Fruit fly (Drosophila melanogaster): ENCODE results near the gene ed.

The ed gene

DNA sequence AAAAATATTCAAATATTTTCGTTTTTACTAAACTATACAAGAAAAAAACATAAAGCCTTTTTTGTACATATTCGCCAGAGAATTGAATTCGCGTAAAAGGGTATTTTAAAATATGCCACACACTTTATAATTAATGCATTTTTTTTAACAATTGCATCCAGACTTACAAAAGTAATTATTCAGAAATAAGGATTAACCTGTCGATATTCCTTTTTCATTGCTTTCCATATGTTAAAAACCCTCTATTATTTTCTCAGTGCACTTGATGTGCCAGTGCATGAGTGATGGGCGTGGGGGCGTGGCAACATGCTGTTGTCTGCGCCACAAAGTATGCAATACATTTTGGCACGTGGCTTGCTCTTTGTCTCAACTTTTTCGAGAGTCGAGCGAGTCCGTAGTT is 25.6 kb downstream of the ed start (continued):
- TF ChIP-seq slou (GFP tag; optimal IDR thresholded peaks at IDR 0.05) (no peak), phol (tag; optimal IDR thresholded peaks at IDR 0.05) (peak; percentile 30), D (optimal IDR thresholded peaks at IDR 0.05) (no peak), D (GFP tag; optimal IDR thresholded peaks at IDR 0.05) (peak; percentile 17), gsb-n (tag; optimal IDR thresholded peaks at IDR 0.05) (peak; percentile 13), CTCF (GFP tag; optimal IDR thresholded peaks at IDR 0.05) (no peak), shn (GFP tag; optimal IDR thresholded peaks at IDR 0.05) (no peak), H2.0 (GFP tag; IDR thresholded peaks at IDR 0.05) (no peak), CG4424 (GFP tag; optimal IDR thresholded peaks at IDR 0.05) (peak; percentile 5), dmrt11E (tag; optimal IDR thresholded peaks at IDR 0.05) (peak; percentile 25), bsh (GFP tag; optimal IDR thresholded peaks at IDR 0.05) (peak in 1 of 2 experiments; percentile 49), ci (GFP tag; IDR thresholded peaks at IDR 0.05) (peak; percentile 22; the same call in 1 of the 3 replicates), dmrt99B (tag; optimal IDR thresholded peaks at IDR 0.05) (peak; percentile 20), Blimp-1 (GFP tag; optimal IDR thresholded peaks at IDR 0.05) (peak; percentile 20), wdn (GFP tag; IDR thresholded peaks at IDR 0.05) (0 out of 2 replicates have a peak, but pooled peaks have one; percentile 10), ase (GFP tag; IDR thresholded peaks at IDR 0.05) (0 out of 3 replicates have a peak, but pooled peaks have one; percentile 17), CG7928 (GFP tag; optimal IDR thresholded peaks at IDR 0.05) (no peak)

dm6 chr2L:4060775-4061174 is 29.6 kb downstream of the ed start:
- TF ChIP-seq CG8944 (GFP tag; optimal IDR thresholded peaks at IDR 0.05), result no peak
- TF ChIP-seq oc (tag; optimal IDR thresholded peaks at IDR 0.05), result peak; percentile 25
- peak; percentile 44; the same call in 1 of the 3 replicates for TF ChIP-seq ci (GFP tag; IDR thresholded peaks at IDR 0.05)
- 0 out of 2 replicates have a peak, but pooled peaks have one; percentile 9 for TF ChIP-seq Bgb (GFP tag; IDR thresholded peaks at IDR 0.05; ENCODE audit: partially characterized antibody)
- peak; percentile 74 for TF ChIP-seq CG13894 (tag; optimal IDR thresholded peaks at IDR 0.05)
- TF ChIP-seq CG3163 (GFP tag; optimal IDR thresholded peaks at IDR 0.05), result no peak
- peak; percentile 13 for TF ChIP-seq Nf-YC (tag; optimal IDR thresholded peaks at IDR 0.05)
- peak; percentile 14 for TF ChIP-seq Abd-B (GFP tag; optimal IDR thresholded peaks at IDR 0.05)
- no peak for TF ChIP-seq chm (GFP tag; IDR thresholded peaks at IDR 0.05)
- peak; percentile 74 for TF ChIP-seq CG10321 (GFP tag; IDR thresholded peaks at IDR 0.05)
- peak; percentile 32 for TF ChIP-seq CG5180 (GFP tag; optimal IDR thresholded peaks at IDR 0.05)
- peak; percentile 58 for TF ChIP-seq Blimp-1 (GFP tag; optimal IDR thresholded peaks at IDR 0.05)
- TF ChIP-seq al (GFP tag; IDR thresholded peaks at IDR 0.05), result no peak
- TF ChIP-seq pzg (GFP tag; optimal IDR thresholded peaks at IDR 0.05), result no peak

- TF ChIP-seq grn (GFP tag; optimal IDR thresholded peaks at IDR 0.05) (no peak), Hr39 (optimal IDR thresholded peaks at IDR 0.05) (peak; percentile 63), CG12391 (tag; optimal IDR thresholded peaks at IDR 0.05) (no peak), CG9876 (GFP tag; optimal IDR thresholded peaks at IDR 0.05) (no peak), CG10654 (GFP tag; optimal IDR thresholded peaks at IDR 0.05) (no peak), Dfd (GFP tag; optimal IDR thresholded peaks at IDR 0.05) (peak in 1 of 2 experiments; percentile 89), Med (GFP tag) (peak; percentile 21), cg (GFP tag; optimal IDR thresholded peaks at IDR 0.05) (peak; percentile 4)
Measured at dm6 chr2L:4062874-4063273, 31.7 kb downstream of the ed start.

DNA sequence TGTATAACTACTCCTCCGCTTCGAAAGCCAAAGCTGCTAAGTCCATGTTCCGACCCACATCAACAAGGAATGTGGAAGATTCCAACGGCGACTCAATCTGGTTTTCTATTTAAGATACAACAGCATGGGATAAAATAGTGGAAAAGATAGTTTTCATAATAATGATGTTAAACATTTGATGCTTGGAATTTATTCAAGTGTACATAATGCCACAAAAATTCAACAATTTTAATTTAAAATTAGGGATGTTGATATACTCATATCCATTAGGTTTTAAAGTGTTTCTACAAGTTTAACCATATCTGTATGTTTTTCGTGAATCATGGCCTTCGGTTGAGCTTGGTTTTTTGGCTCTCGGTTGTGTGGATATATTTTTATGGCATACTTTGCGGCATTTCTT is 32.3 kb downstream of the ed start:
- peak; percentile 5 for TF ChIP-seq Meics (GFP tag; optimal IDR thresholded peaks at IDR 0.05)
- peak; percentile 12 for TF ChIP-seq CG30403 (GFP tag; optimal IDR thresholded peaks at IDR 0.05)
- TF ChIP-seq Med (GFP tag), result no peak
- TF ChIP-seq Hmr (GFP tag; optimal IDR thresholded peaks at IDR 0.05), result peak; percentile 6
- peak; percentile 25; the same call in 1 of the 2 replicates for TF ChIP-seq stc (GFP tag; IDR thresholded peaks at IDR 0.05)
- TF ChIP-seq CG7839 (tag; optimal IDR thresholded peaks at IDR 0.05), result peak; percentile 27
- no peak for TF ChIP-seq YL-1 (GFP tag; optimal IDR thresholded peaks at IDR 0.05)
- peak; percentile 10 for TF ChIP-seq unpg (GFP tag; optimal IDR thresholded peaks at IDR 0.05)
- no peak for TF ChIP-seq MBD-R2 (GFP tag; IDR thresholded peaks at IDR 0.05)
- TF ChIP-seq Xbp1 (GFP tag; optimal IDR thresholded peaks at IDR 0.05), result no peak
- TF ChIP-seq Hr51 (GFP tag; optimal IDR thresholded peaks at IDR 0.05), result peak in 1 of 2 experiments; percentile 44
- TF ChIP-seq Xrp1 (GFP tag; IDR thresholded peaks at IDR 0.05), result no peak
- peak; percentile 30 for TF ChIP-seq CG11504 (tag; optimal IDR thresholded peaks at IDR 0.05)
